Worm (Caenorhabditis elegans) whole organism, L4/young adult: Measurements from ENCODE around the gene ech-2.

Source experiments
- W03F9.2 ChIP-seq: fragments of 150-350 bp; optimal IDR thresholded peaks from 2 replicates; lab custom pipeline; 2014; ENCODE audit warnings: missing biosample characterization, missing genetic modification characterization
- dao-5 ChIP-seq: sonication (generic microtip); optimal IDR thresholded peaks from 2 replicates; lab custom pipeline; 2016; ENCODE audit warnings: missing genotype, missing genetic modification characterization, moderate library complexity, missing compliant biosample characterization
- him-1 ChIP-seq: sonication (generic microtip); optimal IDR thresholded peaks from 2 replicates; lab custom pipeline; 2016; ENCODE audit warnings: missing genotype, missing genetic modification reagents, missing genetic modification characterization, missing compliant biosample characterization

DNA sequence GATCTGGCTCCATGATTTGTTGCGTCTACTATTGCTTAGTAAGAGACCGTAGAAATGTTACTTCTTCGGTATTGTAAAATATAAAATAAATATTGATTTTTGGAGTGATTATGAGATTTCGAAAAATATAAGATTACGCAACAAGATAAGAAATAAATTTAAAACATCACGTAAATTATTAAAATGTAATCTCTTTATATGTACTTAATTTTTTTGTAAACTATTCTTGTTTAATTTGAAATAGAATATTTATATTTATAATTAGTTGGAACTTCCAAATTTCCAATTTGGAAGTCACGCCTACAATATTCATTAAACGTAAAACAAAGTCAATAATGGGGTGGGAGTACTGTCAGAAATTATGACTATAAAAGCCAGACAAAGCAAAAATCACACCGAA lies 22.7 kb downstream of the ech-2 start, which contains the start of gene M117.4:
- TF ChIP-seq dao-5 (tag; lab: Kevin White, UChicago) = no peak
- no peak for TF ChIP-seq him-1 (tag; lab: Kevin White, UChicago)
- no peak for TF ChIP-seq W03F9.2 (tag; lab: Kevin White, UChicago)
